Worm (Caenorhabditis elegans) whole organism, late embryonic: ENCODE results near the gene F32F2.4.
A peak's percentile ranks its signal among the peaks of the same experiment; 100 is the strongest.

Experiments used
- C08G9.2 ChIP-seq: sonication (generic microtip); optimal IDR thresholded peaks from 2 replicates; lab custom pipeline; 2016; ENCODE audit warnings: mild to moderate bottlenecking, missing genetic modification characterization, moderate library complexity, missing compliant biosample characterization
- C38D4.7 ChIP-seq: fragments of 200-800 bp; sonication (Bioruptor generic); optimal IDR thresholded peaks from 2 replicates; lab custom pipeline; 2018; ENCODE audit warnings: mild to moderate bottlenecking, missing genetic modification characterization, moderate library complexity, missing compliant biosample characterization
- K02D7.2 ChIP-seq: sonication (generic microtip); optimal IDR thresholded peaks from 2 replicates; lab custom pipeline; 2017; ENCODE audit warnings: mild to moderate bottlenecking, missing genetic modification characterization, missing compliant biosample characterization
- K09A11.1 ChIP-seq: sonication (generic microtip); optimal IDR thresholded peaks from 2 replicates; lab custom pipeline; 2017; ENCODE audit warnings: antibody characterized with exemption, mild to moderate bottlenecking, missing genetic modification characterization, missing compliant biosample characterization; ENCODE audit not compliant: insufficient read depth
- ahr-1 ChIP-seq: sonication (generic microtip); optimal IDR thresholded peaks from 2 replicates; lab custom pipeline; 2016; ENCODE audit warnings: missing genetic modification characterization, missing compliant biosample characterization
- ama-1 ChIP-seq: fragments of 150-350 bp; optimal IDR thresholded peaks from 2 replicates; lab custom pipeline; 2014
- ceh-14 ChIP-seq: sonication (generic microtip); optimal IDR thresholded peaks from 2 replicates; lab custom pipeline; 2016; ENCODE audit warnings: missing genotype, missing genetic modification characterization, missing compliant biosample characterization
- ceh-19 ChIP-seq: fragments of 200-800 bp; sonication (Bioruptor generic); optimal IDR thresholded peaks from 2 replicates; lab custom pipeline; 2018; ENCODE audit warnings: mild to moderate bottlenecking, missing genetic modification characterization, missing compliant biosample characterization
- ceh-2 ChIP-seq: sonication (generic microtip); optimal IDR thresholded peaks from 2 replicates; lab custom pipeline; 2016; ENCODE audit warnings: missing genotype, missing genetic modification characterization, missing compliant biosample characterization
- ceh-34 ChIP-seq: sonication (generic microtip); optimal IDR thresholded peaks from 2 replicates; lab custom pipeline; 2016; ENCODE audit warnings: mild to moderate bottlenecking, missing genetic modification characterization, missing compliant biosample characterization
- dmd-4 ChIP-seq: sonication (generic microtip); optimal IDR thresholded peaks from 2 replicates; lab custom pipeline; 2016; ENCODE audit warnings: borderline replicate concordance, missing genetic modification characterization, missing compliant biosample characterization
- elt-2 ChIP-seq: sonication (generic microtip); optimal IDR thresholded peaks from 2 replicates; lab custom pipeline; 2016; ENCODE audit warnings: missing genetic modification reagents, missing genetic modification characterization, missing compliant biosample characterization
- elt-4 ChIP-seq: sonication (generic microtip); optimal IDR thresholded peaks from 2 replicates; lab custom pipeline; 2016; ENCODE audit warnings: missing genetic modification characterization, missing compliant biosample characterization
- ets-4 ChIP-seq: sonication (generic microtip); optimal IDR thresholded peaks from 2 replicates; lab custom pipeline; 2016; ENCODE audit warnings: missing genetic modification characterization, missing compliant biosample characterization
- eyg-1 ChIP-seq: sonication (generic microtip); optimal IDR thresholded peaks from 2 replicates; lab custom pipeline; 2016; ENCODE audit warnings: missing genotype, missing genetic modification characterization, missing compliant biosample characterization
- fax-1 ChIP-seq: sonication (generic microtip); optimal IDR thresholded peaks from 2 replicates; lab custom pipeline; 2016; ENCODE audit warnings: missing genotype, missing genetic modification characterization, missing compliant biosample characterization
- fkh-10 ChIP-seq: fragments of 150-350 bp; optimal IDR thresholded peaks from 2 replicates; lab custom pipeline; 2014; ENCODE audit warnings: missing biosample characterization, missing genetic modification reagents, missing genetic modification characterization
- gmeb-2 ChIP-seq: sonication (generic microtip); optimal IDR thresholded peaks from 2 replicates; lab custom pipeline; 2016; ENCODE audit warnings: missing genetic modification characterization, inconsistent platforms, missing compliant biosample characterization
- hlh-13 ChIP-seq: fragments of 200-800 bp; sonication (Bioruptor generic); optimal IDR thresholded peaks from 2 replicates; lab custom pipeline; 2018; ENCODE audit warnings: mild to moderate bottlenecking, missing genetic modification characterization, missing compliant biosample characterization
- hlh-15 ChIP-seq: sonication (generic microtip); optimal IDR thresholded peaks from 2 replicates; lab custom pipeline; 2016; ENCODE audit warnings: missing genetic modification characterization, missing compliant biosample characterization
- hlh-30 ChIP-seq: sonication (generic microtip); optimal IDR thresholded peaks from 2 replicates; lab custom pipeline; 2017; ENCODE audit warnings: antibody characterized with exemption, missing genetic modification characterization, missing compliant biosample characterization; ENCODE audit not compliant: insufficient read depth
- lim-6 ChIP-seq: sonication (generic microtip); optimal IDR thresholded peaks from 2 replicates; lab custom pipeline; 2016; ENCODE audit warnings: missing genetic modification characterization, missing compliant biosample characterization
- lin-11 ChIP-seq: fragments of 200-800 bp; sonication (Bioruptor generic); optimal IDR thresholded peaks from 2 replicates; lab custom pipeline; 2018; ENCODE audit warnings: mild to moderate bottlenecking, missing genetic modification characterization, missing compliant biosample characterization
- madf-2 ChIP-seq: sonication (generic microtip); optimal IDR thresholded peaks from 2 replicates; lab custom pipeline; 2017; ENCODE audit warnings: missing genetic modification characterization, missing compliant biosample characterization
- nfya-1 ChIP-seq: sonication (generic microtip); optimal IDR thresholded peaks from 2 replicates; lab custom pipeline; 2017; ENCODE audit warnings: missing genetic modification characterization, mild to moderate bottlenecking, missing compliant biosample characterization, antibody characterized with exemption, moderate library complexity
- nhr-11 ChIP-seq: fragments of 150-350 bp; optimal IDR thresholded peaks from 2 replicates; lab custom pipeline; 2014; ENCODE audit warnings: missing biosample characterization, missing genetic modification characterization
- nhr-232 ChIP-seq: sonication (generic microtip); optimal IDR thresholded peaks from 2 replicates; lab custom pipeline; 2016; ENCODE audit warnings: missing genetic modification characterization, missing compliant biosample characterization
- npax-4 ChIP-seq: sonication (generic microtip); optimal IDR thresholded peaks from 2 replicates; lab custom pipeline; 2016; ENCODE audit warnings: missing genetic modification characterization, missing compliant biosample characterization
- pha-2 ChIP-seq: sonication (generic microtip); optimal IDR thresholded peaks from 2 replicates; lab custom pipeline; 2017; ENCODE audit warnings: mild to moderate bottlenecking, missing genetic modification characterization, missing compliant biosample characterization
- pros-1 ChIP-seq: fragments of 150-350 bp; optimal IDR thresholded peaks from 2 replicates; lab custom pipeline; 2014; ENCODE audit warnings: missing biosample characterization, missing genetic modification reagents, missing genetic modification characterization
- sox-2 ChIP-seq: fragments of 200-800 bp; sonication (Bioruptor generic); IDR thresholded peaks from 2 replicates; pipeline ENCODE4 v1.3.6; 2022; ENCODE audit warnings: missing genetic modification reagents, missing genetic modification characterization, missing compliant biosample characterization
- syd-9 ChIP-seq: sonication (generic microtip); optimal IDR thresholded peaks from 2 replicates; lab custom pipeline; 2016; ENCODE audit warnings: mild to moderate bottlenecking, missing genetic modification characterization, moderate library complexity, missing compliant biosample characterization
- tbx-2 ChIP-seq: sonication (generic microtip); optimal IDR thresholded peaks from 2 replicates; lab custom pipeline; 2016; ENCODE audit warnings: missing genetic modification characterization, missing compliant biosample characterization
- unc-3 ChIP-seq, 2 experiments: fragments of 200-800 bp in 1 of 2; sonication (Bioruptor generic) in 1 of 2; sonication (generic microtip) in 1 of 2; conservative IDR thresholded peaks in 1 of 2; optimal IDR thresholded peaks in 1 of 2; 2 replicates each; pipeline versions ENCODE4 v1.3.6 to Lab custom; 2016 to 2022; ENCODE audit warnings: missing compliant biosample characterization in 2 of 2, missing genetic modification characterization in 2 of 2, missing genetic modification reagents in 1 of 2
- unc-55 ChIP-seq: sonication (generic microtip); optimal IDR thresholded peaks from 2 replicates; lab custom pipeline; 2017; ENCODE audit warnings: missing biosample characterization, missing genetic modification reagents, missing genetic modification characterization
- unc-86 ChIP-seq: sonication (generic microtip); optimal IDR thresholded peaks from 2 replicates; lab custom pipeline; 2016; ENCODE audit warnings: missing genetic modification characterization, missing compliant biosample characterization
- ztf-16 ChIP-seq: sonication (generic microtip); optimal IDR thresholded peaks from 2 replicates; lab custom pipeline; 2017; ENCODE audit warnings: missing genetic modification characterization, missing compliant biosample characterization

The F32F2.4 gene

ce11 chrV:13252862-13253261 lies 23.2 kb upstream of the F32F2.4 start:
- TF ChIP-seq ama-1 (lab: Kevin White, UChicago), result no peak
- TF ChIP-seq lim-6 (tag; lab: Kevin White, UChicago), result no peak
- no peak for TF ChIP-seq K09A11.1
- TF ChIP-seq sox-2 (GFP tag; lab: Robert Waterston, UW), result no peak
- no peak for TF ChIP-seq unc-55 (GFP tag; lab: Kevin White, UChicago)
- TF ChIP-seq ahr-1, result no peak
- no peak for TF ChIP-seq C08G9.2 (tag; lab: Kevin White, UChicago)
- TF ChIP-seq tbx-2 (tag; lab: Kevin White, UChicago), result no peak
- no peak for TF ChIP-seq pha-2 (tag; lab: Kevin White, UChicago)
- TF ChIP-seq C38D4.7 (GFP tag; lab: Kevin White, UChicago), result no peak
- TF ChIP-seq syd-9, result no peak
- no peak for TF ChIP-seq ztf-16 (tag; lab: Kevin White, UChicago)
- TF ChIP-seq ets-4, result no peak
- no peak for TF ChIP-seq ceh-14 (tag; lab: Kevin White, UChicago)
- TF ChIP-seq eyg-1 (tag; lab: Kevin White, UChicago), result no peak
- TF ChIP-seq ceh-2 (tag; lab: Kevin White, UChicago), result no peak
- no peak for TF ChIP-seq hlh-15 (tag; lab: Kevin White, UChicago)
- TF ChIP-seq unc-86, result no peak
- no peak for TF ChIP-seq hlh-13

DNA sequence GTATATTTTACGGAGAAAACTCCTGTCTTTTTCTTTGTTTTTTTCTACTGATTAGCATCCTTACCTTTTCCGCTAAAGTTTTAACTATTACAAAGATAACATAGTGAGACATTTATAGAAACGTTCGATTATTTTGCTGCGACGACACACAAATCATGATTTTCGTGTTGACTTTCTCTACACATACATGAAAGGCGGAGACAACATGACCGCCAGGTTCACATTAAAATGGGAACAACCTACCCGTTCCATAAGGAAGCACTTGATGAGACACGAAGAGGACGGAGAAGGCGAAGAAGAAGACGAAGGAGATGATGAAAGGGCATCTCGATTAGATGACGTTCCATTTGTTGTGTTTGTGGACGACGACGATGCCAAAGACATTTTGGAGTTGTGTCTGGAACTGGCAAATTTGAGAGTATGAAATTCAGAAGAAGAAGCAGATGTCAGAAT lies 17.1 kb upstream of the F32F2.4 start, which contains the start of gene C34D1.4:
C34D1.4 (minus strand) TSS at position 403 of the 453 bp plus-strand sequence.
- TF ChIP-seq npax-4 (tag; lab: Kevin White, UChicago) (no peak), gmeb-2 (tag; lab: Kevin White, UChicago) (no peak), dmd-4 (tag; lab: Kevin White, UChicago) (no peak), nhr-11 (tag; lab: Kevin White, UChicago) (no peak), nfya-1 (tag; lab: Kevin White, UChicago) (no peak), fax-1 (tag; lab: Kevin White, UChicago) (no peak), ceh-34 (no peak), madf-2 (tag; lab: Kevin White, UChicago) (no peak)

DNA sequence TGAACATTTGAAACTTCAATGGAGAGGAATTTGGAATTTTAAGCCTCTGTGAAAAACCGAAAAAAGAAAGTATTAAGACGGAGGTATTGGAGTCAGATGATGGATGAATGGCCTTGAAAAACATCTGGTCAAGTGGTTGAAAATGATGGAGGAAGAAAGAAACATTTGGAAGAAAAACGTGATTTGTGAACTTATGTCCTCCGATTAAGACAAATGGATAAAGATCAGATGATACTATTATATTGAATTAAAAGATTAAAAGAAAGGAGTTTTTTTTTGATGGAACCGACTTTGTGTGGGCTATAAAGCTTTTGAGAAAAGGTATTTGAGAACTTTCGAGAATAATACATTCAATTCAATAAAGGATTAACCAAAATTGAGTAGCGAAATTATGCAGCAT lies 16.5 kb upstream of the F32F2.4 start:
- TF ChIP-seq lim-6 (tag; lab: Kevin White, UChicago) (no peak), hlh-30 (tag; lab: Kevin White, UChicago) (no peak), nhr-11 (tag; lab: Kevin White, UChicago) (no peak), elt-2 (tag; lab: Kevin White, UChicago) (no peak), sox-2 (GFP tag; lab: Robert Waterston, UW) (no peak), ceh-19 (no peak), gmeb-2 (tag; lab: Kevin White, UChicago) (no peak), pros-1 (tag; lab: Kevin White, UChicago) (no peak), lin-11 (tag; lab: Kevin White, UChicago) (no peak)

ce11 chrV:13262781-13263318 lies 13.2 kb upstream of the F32F2.4 start:
- TF ChIP-seq lin-11 (tag; lab: Kevin White, UChicago), result no peak
- TF ChIP-seq elt-2 (tag; lab: Kevin White, UChicago), result peak; percentile 68

DNA sequence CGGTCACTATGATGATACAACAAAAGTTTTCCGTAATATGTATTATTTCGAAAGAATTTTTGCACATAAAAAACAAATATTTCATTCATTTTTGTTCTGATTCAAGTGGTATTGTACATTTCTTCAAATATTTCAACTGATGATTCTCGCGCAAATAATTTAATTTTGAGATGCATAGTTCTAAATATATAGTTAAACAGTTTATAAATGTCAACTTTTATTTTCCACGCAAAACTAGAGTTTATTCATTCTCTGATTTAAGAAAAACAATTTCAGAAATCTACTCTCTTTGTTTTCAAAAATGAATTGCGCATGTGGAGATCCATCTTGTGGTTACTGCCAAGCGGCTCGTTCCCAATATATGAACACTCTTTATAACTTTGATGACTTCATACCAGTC lies 11.8 kb upstream of the F32F2.4 start, which contains the start of gene zip-5:
zip-5 (plus strand) TSS at position 301 of the 400 bp plus-strand sequence.
- TF ChIP-seq hlh-15 (tag; lab: Kevin White, UChicago) (no peak), unc-3 (GFP tag; conservative IDR thresholded peaks at IDR 0.05; lab: Robert Waterston, UW) (no peak), unc-3 (tag; optimal IDR thresholded peaks at IDR 0.05; lab: Kevin White, UChicago) (no peak), gmeb-2 (tag; lab: Kevin White, UChicago) (no peak), K02D7.2 (tag; lab: Kevin White, UChicago) (no peak), fax-1 (tag; lab: Kevin White, UChicago) (no peak), elt-4 (tag; lab: Kevin White, UChicago) (no peak), pros-1 (tag; lab: Kevin White, UChicago) (no peak), nhr-232 (tag; lab: Kevin White, UChicago) (no peak), fkh-10 (GFP tag; lab: Kevin White, UChicago) (no peak), ceh-14 (tag; lab: Kevin White, UChicago) (no peak), lin-11 (tag; lab: Kevin White, UChicago) (no peak), unc-55 (GFP tag; lab: Kevin White, UChicago) (no peak), nhr-11 (tag; lab: Kevin White, UChicago) (no peak), ets-4 (no peak)
